Fruit fly (Drosophila melanogaster): ENCODE measurements around the gene CG12012.

dm6 chr3L:3346294-3346693, 30.3 kb upstream of the CG12012 start:
- no peak for TF ChIP-seq Hr78 (GFP tag; optimal IDR thresholded peaks at IDR 0.05)
- TF ChIP-seq h (GFP tag; optimal IDR thresholded peaks at IDR 0.05) = no peak
- no peak for TF ChIP-seq br (GFP tag; optimal IDR thresholded peaks at IDR 0.05)
- no peak for TF ChIP-seq dl (GFP tag; optimal IDR thresholded peaks at IDR 0.05; ENCODE audit: insufficient read depth in 1 of 2, partially characterized antibody in 2 of 2)
- no peak for TF ChIP-seq OdsH (GFP tag; optimal IDR thresholded peaks at IDR 0.05)
- TF ChIP-seq Myc (optimal IDR thresholded peaks at IDR 0.05) = no peak
- no peak for TF ChIP-seq woc (GFP tag; optimal IDR thresholded peaks at IDR 0.05)
- TF ChIP-seq psq (GFP tag; optimal IDR thresholded peaks at IDR 0.05) = no peak
- TF ChIP-seq Dif (GFP tag; optimal IDR thresholded peaks at IDR 0.05; ENCODE audit: partially characterized antibody) = no peak
- TF ChIP-seq Sp1 (GFP tag; optimal IDR thresholded peaks at IDR 0.05) = no peak
- TF ChIP-seq CG32264 (GFP tag; optimal IDR thresholded peaks at IDR 0.05) = no peak
